Fruit fly (Drosophila melanogaster): Measurements from ENCODE around the gene TrissinR.
A peak's percentile ranks its signal among the peaks of the same experiment; 100 is the strongest.

The TrissinR gene

dm6 chr2L:5904585-5904984 lies 80.8 kb downstream of the TrissinR start, which contains the start of gene CG9021 (continued):
- no peak for TF ChIP-seq CG9139 (GFP tag; optimal IDR thresholded peaks at IDR 0.05)
- no peak for TF ChIP-seq CG7368 (GFP tag; optimal IDR thresholded peaks at IDR 0.05)
- no peak for TF ChIP-seq Eip75B (GFP tag; optimal IDR thresholded peaks at IDR 0.05)
- TF ChIP-seq CG8632 (GFP tag; optimal IDR thresholded peaks at IDR 0.05): peak; percentile 14
- TF ChIP-seq lz (GFP tag; optimal IDR thresholded peaks at IDR 0.05): peak; percentile 16
- TF ChIP-seq CG32006 (GFP tag; optimal IDR thresholded peaks at IDR 0.05): no peak
- no peak for TF ChIP-seq Sox14 (GFP tag; optimal IDR thresholded peaks at IDR 0.05)
- TF ChIP-seq Ets21C (GFP tag; optimal IDR thresholded peaks at IDR 0.05): peak; percentile 33
- peak; percentile 37 for TF ChIP-seq cyc (GFP tag; optimal IDR thresholded peaks at IDR 0.05)
- no peak for TF ChIP-seq CG11762 (GFP tag; optimal IDR thresholded peaks at IDR 0.05; ENCODE audit: insufficient read depth)
- TF ChIP-seq Smox (GFP tag; optimal IDR thresholded peaks at IDR 0.05): peak; percentile 58
- no peak for TF ChIP-seq CG6854 (GFP tag; optimal IDR thresholded peaks at IDR 0.05)
- TF ChIP-seq spab (GFP tag; optimal IDR thresholded peaks at IDR 0.05): no peak
- TF ChIP-seq Gug (GFP tag; IDR thresholded peaks at IDR 0.05): no peak
- no peak for TF ChIP-seq CG6276 (GFP tag; optimal IDR thresholded peaks at IDR 0.05)
- TF ChIP-seq acj6 (GFP tag; optimal IDR thresholded peaks at IDR 0.05): no peak
- TF ChIP-seq CG34406 (GFP tag; optimal IDR thresholded peaks at IDR 0.05): peak; percentile 18
